Fruit fly (Drosophila melanogaster): ENCODE results near the gene nac.

nac gene

dm6 chr3R:8254347-8254746, 49.5 kb downstream of the nac start:
- TF ChIP-seq EcR (GFP tag; optimal IDR thresholded peaks at IDR 0.05): no peak
- TF ChIP-seq CG8478 (optimal IDR thresholded peaks at IDR 0.05): no peak
